Worm (Caenorhabditis elegans) whole organism, L3 larva: ENCODE measurements around the gene F44E2.7.

ENCODE experiments used
- nhr-28 ChIP-seq: fragments of 150-350 bp; optimal IDR thresholded peaks from 2 replicates; lab custom pipeline; 2014; ENCODE audit warnings: missing biosample characterization, missing genetic modification characterization
- nhr-76 ChIP-seq: fragments of 150-350 bp; sonication (generic microtip); optimal IDR thresholded peaks from 5 replicates; lab custom pipeline; 2014; ENCODE audit warnings: missing biosample characterization, missing genetic modification characterization
- sea-2 ChIP-seq: fragments of 150-350 bp; sonication (generic microtip); optimal IDR thresholded peaks from 4 replicates; lab custom pipeline; 2014; ENCODE audit warnings: missing biosample characterization, missing genetic modification reagents, missing genetic modification characterization

DNA sequence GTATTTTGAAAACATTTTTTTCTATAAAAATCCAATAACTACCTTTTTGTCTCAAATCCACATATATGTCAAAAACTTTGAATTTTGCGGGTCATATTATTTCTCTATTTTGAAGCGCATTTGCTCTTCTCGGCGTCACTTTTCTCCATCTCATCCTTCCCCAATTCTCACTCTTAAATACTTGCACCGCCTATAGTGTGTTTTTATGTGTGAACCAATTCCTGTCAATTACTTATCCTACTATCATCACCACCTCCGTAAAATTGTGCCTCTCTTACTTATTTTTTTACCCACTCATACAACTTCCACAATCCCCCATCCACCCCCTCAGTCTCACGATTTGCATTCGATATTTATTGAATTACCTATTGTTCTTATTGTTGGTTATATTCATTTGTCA is 42.5 kb downstream of the F44E2.7 start:
- no peak for TF ChIP-seq nhr-28 (tag; lab: Kevin White, UChicago)
- TF ChIP-seq sea-2, result no peak
- TF ChIP-seq nhr-76, result no peak
